Worm (Caenorhabditis elegans) whole organism, L3 larva: Measurements from ENCODE around the gene lgc-5.

Experiments
- ama-1 ChIP-seq: fragments of 150-350 bp; optimal IDR thresholded peaks from 2 replicates; lab custom pipeline; 2018
- ceh-28 ChIP-seq: fragments of 150-350 bp; optimal IDR thresholded peaks from 2 replicates; lab custom pipeline; 2014; ENCODE audit warnings: missing biosample characterization, missing genetic modification reagents, missing genetic modification characterization
- jun-1 ChIP-seq: fragments of 150-350 bp; optimal IDR thresholded peaks from 2 replicates; lab custom pipeline; 2014; ENCODE audit warnings: missing biosample characterization, missing genetic modification reagents, missing genetic modification characterization
- mdl-1 ChIP-seq: fragments of 150-350 bp; optimal IDR thresholded peaks from 2 replicates; lab custom pipeline; 2014; ENCODE audit warnings: missing biosample characterization, missing genetic modification characterization

ce11 chrIV:8348073-8348472, 5.6 kb downstream of the lgc-5 start, which contains the start of gene F17E9.4:
- TF ChIP-seq ceh-28 (tag; lab: Kevin White, UChicago) = no peak
- TF ChIP-seq mdl-1 (tag; lab: Kevin White, UChicago) = no peak
- TF ChIP-seq jun-1 = no peak
- no peak for TF ChIP-seq ama-1
